Fruit fly (Drosophila melanogaster) whole organism, embryonic: ENCODE measurements around the gene retm.

Experiments
- Asciz ChIP-seq: fragments of 200-800 bp; sonication (Bioruptor generic); optimal IDR thresholded peaks from 2 replicates; lab custom pipeline; 2017; ENCODE audit warnings: missing biosample characterization, mild to moderate bottlenecking, missing genetic modification characterization, missing genetic modification reagents
- C15 ChIP-seq: fragments of 200-800 bp; sonication (Bioruptor generic); IDR thresholded peaks from 3 replicates; pipeline ENCODE4 v1.3.6; 2022; ENCODE audit warnings: missing biosample characterization, missing genetic modification characterization
- CG1024 ChIP-seq: fragments of 200-800 bp; sonication (Bioruptor generic); IDR thresholded peaks from 2 replicates; pipeline ENCODE4 v1.3.6; 2022; ENCODE audit warnings: missing biosample characterization, missing genetic modification characterization
- CG11093 ChIP-seq: fragments of 200-800 bp; sonication (Bioruptor generic); IDR thresholded peaks from 3 replicates; pipeline ENCODE4 v1.3.6; 2022; ENCODE audit warnings: missing biosample characterization, missing genetic modification characterization
- CG11504 ChIP-seq: fragments of 200-800 bp; sonication (Bioruptor generic); optimal IDR thresholded peaks from 3 replicates; lab custom pipeline; 2019; ENCODE audit warnings: missing biosample characterization, mild to moderate bottlenecking, missing genetic modification characterization, moderate library complexity
- CG11696 ChIP-seq: fragments of 200-800 bp; sonication (Bioruptor generic); IDR thresholded peaks from 2 replicates; pipeline ENCODE4 v1.3.6; 2022; ENCODE audit warnings: missing biosample characterization, missing genetic modification characterization
- CG12071 ChIP-seq: fragments of 200-800 bp; sonication (Bioruptor generic); optimal IDR thresholded peaks from 3 replicates; lab custom pipeline; 2018; ENCODE audit warnings: missing biosample characterization, mild to moderate bottlenecking, missing genetic modification characterization
- CG17186 ChIP-seq: fragments of 200-800 bp; sonication (Bioruptor generic); optimal IDR thresholded peaks from 3 replicates; lab custom pipeline; 2017; ENCODE audit warnings: missing biosample characterization, missing genetic modification reagents, missing genetic modification characterization
- CG17912 ChIP-seq: fragments of 200-800 bp; sonication (Bioruptor generic); optimal IDR thresholded peaks from 2 replicates; lab custom pipeline; 2018; ENCODE audit warnings: missing biosample characterization, mild to moderate bottlenecking, missing genetic modification characterization
- CG18262 ChIP-seq: fragments of 200-800 bp; optimal IDR thresholded peaks from 3 replicates; lab custom pipeline; 2019; ENCODE audit warnings: missing biosample characterization, mild to moderate bottlenecking, missing genetic modification characterization, moderate library complexity
- CG2712 ChIP-seq: fragments of 200-800 bp; optimal IDR thresholded peaks from 3 replicates; lab custom pipeline; 2019; ENCODE audit warnings: missing biosample characterization, mild to moderate bottlenecking, missing genetic modification characterization, moderate library complexity
- CG32767 ChIP-seq: fragments of 200-800 bp; sonication (Bioruptor generic); IDR thresholded peaks from 2 replicates; pipeline ENCODE4 v1.3.6; 2022; ENCODE audit warnings: missing biosample characterization, missing genetic modification characterization
- CG3838 ChIP-seq: fragments of 200-800 bp; sonication (Bioruptor generic); optimal IDR thresholded peaks from 3 replicates; lab custom pipeline; 2016; ENCODE audit warnings: missing biosample characterization, missing genetic modification characterization
- CG4328 ChIP-seq: fragments of 200-800 bp; sonication (Bioruptor generic); optimal IDR thresholded peaks from 3 replicates; lab custom pipeline; 2017; ENCODE audit warnings: missing biosample characterization, missing genetic modification reagents, missing genetic modification characterization
- CG4617 ChIP-seq: fragments of 200-800 bp; sonication (Bioruptor generic); optimal IDR thresholded peaks from 3 replicates; lab custom pipeline; 2016; ENCODE audit warnings: missing biosample characterization, missing genetic modification characterization, borderline replicate concordance
- CG5953 ChIP-seq: fragments of 200-800 bp; sonication (Bioruptor generic); IDR thresholded peaks from 2 replicates; pipeline ENCODE4 v1.3.6; 2022; ENCODE audit warnings: missing biosample characterization, missing genetic modification characterization
- CG6765 ChIP-seq: fragments of 200-800 bp; sonication (Bioruptor generic); optimal IDR thresholded peaks from 3 replicates; lab custom pipeline; 2017; ENCODE audit warnings: missing biosample characterization, mild to moderate bottlenecking, missing genetic modification characterization
- CG7786 ChIP-seq: fragments of 200-800 bp; sonication (Bioruptor generic); optimal IDR thresholded peaks from 2 replicates; lab custom pipeline; 2016; ENCODE audit warnings: missing biosample characterization, missing genetic modification characterization
- CG8388 ChIP-seq: fragments of 200-800 bp; sonication (Bioruptor generic); optimal IDR thresholded peaks from 2 replicates; lab custom pipeline; 2019; ENCODE audit warnings: missing biosample characterization, mild to moderate bottlenecking, missing genetic modification characterization, moderate library complexity
- CG9215 ChIP-seq: fragments of 200-800 bp; sonication (Bioruptor generic); IDR thresholded peaks from 2 replicates; pipeline ENCODE4 v1.3.6; 2022; ENCODE audit warnings: missing biosample characterization, missing genetic modification characterization
- CG9437 ChIP-seq: fragments of 200-800 bp; sonication (Bioruptor generic); optimal IDR thresholded peaks from 2 replicates; lab custom pipeline; 2018; ENCODE audit warnings: missing biosample characterization, mild to moderate bottlenecking, missing genetic modification characterization
- CG9727 ChIP-seq: fragments of 200-800 bp; sonication (Bioruptor generic); optimal IDR thresholded peaks from 3 replicates; lab custom pipeline; 2017; ENCODE audit warnings: missing biosample characterization, mild to moderate bottlenecking, missing genetic modification characterization
- CHES-1-like ChIP-seq: fragments of 200-800 bp; sonication (Bioruptor generic); optimal IDR thresholded peaks from 2 replicates; lab custom pipeline; 2016; ENCODE audit warnings: missing biosample characterization, missing genetic modification characterization
- CrebB ChIP-seq: fragments of 200-800 bp; sonication (Bioruptor generic); optimal IDR thresholded peaks from 3 replicates; lab custom pipeline; 2018; ENCODE audit warnings: missing biosample characterization, mild to moderate bottlenecking, missing genetic modification characterization
- Dll ChIP-seq: fragments of 200-800 bp; sonication (Bioruptor generic); IDR thresholded peaks from 4 replicates; pipeline ENCODE4 v1.3.6; 2022; ENCODE audit warnings: missing biosample characterization, missing genetic modification characterization; ENCODE audit not compliant: partially characterized antibody
- Doc3 ChIP-seq: fragments of 200-800 bp; sonication (Bioruptor generic); IDR thresholded peaks from 3 replicates; pipeline ENCODE4 v1.3.6; 2022; ENCODE audit warnings: missing biosample characterization, missing genetic modification characterization; ENCODE audit not compliant: partially characterized antibody
- Elba2 ChIP-seq: fragments of 200-800 bp; sonication (Bioruptor generic); optimal IDR thresholded peaks from 3 replicates; lab custom pipeline; 2016; ENCODE audit warnings: missing biosample characterization, missing genetic modification characterization
- HLH4C ChIP-seq: fragments of 200-800 bp; sonication (Bioruptor generic); IDR thresholded peaks from 3 replicates; pipeline ENCODE4 v1.3.6; 2022; ENCODE audit warnings: missing biosample characterization, missing genetic modification characterization; ENCODE audit not compliant: partially characterized antibody
- MBD-R2 ChIP-seq: fragments of 200-800 bp; sonication (Bioruptor generic); IDR thresholded peaks from 2 replicates; pipeline ENCODE4 v1.3.6; 2022; ENCODE audit warnings: missing biosample characterization, missing genetic modification characterization
- Poxn ChIP-seq: fragments of 200-800 bp; sonication (Bioruptor generic); IDR thresholded peaks from 2 replicates; pipeline ENCODE4 v1.3.6; 2022; ENCODE audit warnings: missing biosample characterization, missing genetic modification characterization
- Ravus ChIP-seq: fragments of 200-800 bp; sonication (Bioruptor generic); IDR thresholded peaks from 2 replicates; pipeline ENCODE4 v1.3.6; 2022; ENCODE audit warnings: missing biosample characterization, missing genetic modification characterization
- Side ChIP-seq: fragments of 200-800 bp; sonication (Bioruptor generic); optimal IDR thresholded peaks from 2 replicates; lab custom pipeline; 2016; ENCODE audit warnings: missing biosample characterization, missing genetic modification characterization
- ac ChIP-seq: fragments of 200-800 bp; sonication (Bioruptor generic); optimal IDR thresholded peaks from 3 replicates; lab custom pipeline; 2017; ENCODE audit warnings: missing biosample characterization, mild to moderate bottlenecking, missing genetic modification characterization
- br ChIP-seq: fragments of >200 bp; optimal IDR thresholded peaks from 2 replicates; lab custom pipeline; 2017
- caup ChIP-seq: fragments of 200-800 bp; sonication (Bioruptor generic); optimal IDR thresholded peaks from 3 replicates; lab custom pipeline; 2017; ENCODE audit warnings: missing biosample characterization, mild to moderate bottlenecking, missing genetic modification characterization, moderate library complexity; ENCODE audit not compliant: severe bottlenecking
- crc ChIP-seq: fragments of 200-800 bp; sonication (Bioruptor generic); optimal IDR thresholded peaks from 2 replicates; lab custom pipeline; 2016; ENCODE audit warnings: missing biosample characterization, missing genetic modification characterization
- disco-r ChIP-seq: fragments of 200-800 bp; sonication (Bioruptor generic); optimal IDR thresholded peaks from 2 replicates; lab custom pipeline; 2016; ENCODE audit warnings: missing biosample characterization, missing genetic modification characterization
- emc ChIP-seq: fragments of 200-800 bp; sonication (Bioruptor generic); optimal IDR thresholded peaks from 2 replicates; lab custom pipeline; 2016; ENCODE audit warnings: missing biosample characterization, missing genetic modification characterization
- fd3F ChIP-seq: fragments of 200-800 bp; sonication (Bioruptor generic); optimal IDR thresholded peaks from 2 replicates; lab custom pipeline; 2018; ENCODE audit warnings: missing biosample characterization, mild to moderate bottlenecking, missing genetic modification characterization, moderate library complexity
- gsb ChIP-seq: fragments of 200-800 bp; sonication (Bioruptor generic); IDR thresholded peaks from 2 replicates; pipeline ENCODE4 v1.3.6; 2022; ENCODE audit warnings: missing biosample characterization, missing genetic modification characterization
- hb ChIP-seq: fragments of 200-800 bp; sonication (Bioruptor generic); IDR thresholded peaks from 3 replicates; pipeline ENCODE4 v1.3.6; 2022; ENCODE audit warnings: missing biosample characterization, missing genetic modification characterization; ENCODE audit not compliant: partially characterized antibody
- ind ChIP-seq: fragments of 200-800 bp; sonication (Bioruptor generic); optimal IDR thresholded peaks from 3 replicates; lab custom pipeline; 2016; ENCODE audit warnings: missing biosample characterization, missing genetic modification characterization
- lab ChIP-seq: fragments of 200-800 bp; sonication (Bioruptor generic); optimal IDR thresholded peaks from 3 replicates; lab custom pipeline; 2017; ENCODE audit warnings: missing biosample characterization, missing genetic modification characterization, mild to moderate bottlenecking, moderate library complexity, missing genetic modification reagents
- lmd ChIP-seq: fragments of 200-800 bp; sonication (Bioruptor generic); IDR thresholded peaks from 2 replicates; pipeline ENCODE4 v1.3.6; 2022; ENCODE audit warnings: missing biosample characterization, missing genetic modification characterization
- mam ChIP-seq: fragments of 200-800 bp; sonication (Bioruptor generic); optimal IDR thresholded peaks from 3 replicates; lab custom pipeline; 2016; ENCODE audit warnings: missing biosample characterization, missing genetic modification characterization
- pb ChIP-seq: fragments of 200-800 bp; sonication (Bioruptor generic); optimal IDR thresholded peaks from 3 replicates; lab custom pipeline; 2016; ENCODE audit warnings: missing biosample characterization, missing genetic modification characterization
- phol ChIP-seq: fragments of 200-800 bp; sonication (Bioruptor generic); optimal IDR thresholded peaks from 3 replicates; lab custom pipeline; 2018; ENCODE audit warnings: missing biosample characterization, mild to moderate bottlenecking, missing genetic modification characterization, moderate library complexity
- psq ChIP-seq: fragments of 200-800 bp; sonication (Bioruptor generic); optimal IDR thresholded peaks from 2 replicates; lab custom pipeline; 2017; ENCODE audit warnings: missing biosample characterization, missing genetic modification characterization
- usp ChIP-seq: fragments of >200 bp; optimal IDR thresholded peaks from 2 replicates; lab custom pipeline; 2017; ENCODE audit warnings: missing biosample characterization, missing genetic modification characterization

retm gene

DNA sequence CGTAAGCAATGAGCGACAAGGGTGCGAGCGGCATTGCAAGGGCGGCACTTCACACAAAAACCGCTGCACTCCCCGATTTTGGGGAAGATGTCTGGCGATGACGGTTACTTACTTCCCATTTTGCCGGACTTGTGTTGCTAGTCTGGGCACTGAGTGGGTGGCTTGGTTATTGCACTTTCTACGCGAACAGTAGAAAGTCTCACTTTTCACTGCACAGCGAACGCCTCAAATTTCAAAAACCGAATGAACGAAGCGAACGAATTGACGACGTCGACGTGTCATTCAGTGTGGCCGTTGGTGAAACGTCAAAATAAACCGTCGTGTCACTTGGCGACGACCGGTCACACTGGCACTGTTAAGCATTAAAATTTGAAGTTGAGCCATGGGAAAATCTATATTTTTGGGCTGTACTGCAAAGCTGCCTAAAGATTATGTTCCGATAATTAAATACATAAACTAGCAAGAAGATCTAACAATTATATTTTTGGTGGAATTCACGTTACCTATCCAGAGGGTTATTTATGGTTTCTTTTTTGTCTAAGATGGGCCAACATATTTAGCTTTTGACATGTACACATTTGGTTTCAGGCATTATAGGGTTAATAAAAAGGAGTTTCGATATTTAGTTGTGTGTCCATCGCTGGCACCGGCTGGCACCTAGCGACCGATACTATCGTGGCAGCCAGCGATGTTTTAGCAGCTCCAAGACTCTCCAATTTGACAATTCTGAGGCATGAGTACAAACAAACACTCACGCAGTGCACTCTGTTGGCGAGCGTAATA is 24.7 kb upstream of the retm start, which contains the start of the genes Sec61alpha and Daxx (continued):
- peak; percentile 88 for TF ChIP-seq CHES-1-like (GFP tag; lab: Kevin White, UChicago)
- peak; percentile 64 for TF ChIP-seq CG32767 (GFP tag; lab: Robert Waterston, UW)
- TF ChIP-seq crc (GFP tag; lab: Kevin White, UChicago): peak; percentile 83
- TF ChIP-seq CG9727 (GFP tag; lab: Kevin White, UChicago): peak; percentile 78
- TF ChIP-seq fd3F (GFP tag; lab: Kevin White, UChicago): peak; percentile 81
- TF ChIP-seq pb (GFP tag; lab: Kevin White, UChicago): peak; percentile 68
- peak; percentile 87 for TF ChIP-seq phol (tag; lab: Kevin White, UChicago)
- peak; percentile 67 for TF ChIP-seq CG6765 (GFP tag; lab: Kevin White, UChicago)
- peak; percentile 88 for TF ChIP-seq CG9215 (GFP tag; lab: Robert Waterston, UW)
- TF ChIP-seq lmd (GFP tag; lab: Robert Waterston, UW): peak; percentile 87
- peak; percentile 65 for TF ChIP-seq caup (GFP tag; lab: Kevin White, UChicago)
- TF ChIP-seq hb: peak; percentile 100
- TF ChIP-seq CG5953 (GFP tag; lab: Robert Waterston, UW): peak; percentile 66
- TF ChIP-seq Poxn (GFP tag; lab: Robert Waterston, UW): peak; percentile 75; the same call in 1 of the 2 replicates
- TF ChIP-seq CG17912 (GFP tag; lab: Kevin White, UChicago): no peak
- TF ChIP-seq CG17186 (GFP tag; lab: Kevin White, UChicago): peak; percentile 79
- TF ChIP-seq CG9437 (GFP tag; lab: Kevin White, UChicago): peak; percentile 22
- peak; percentile 67 for TF ChIP-seq CG3838 (GFP tag; lab: Kevin White, UChicago)
- peak; percentile 90 for TF ChIP-seq CG7786 (GFP tag; lab: Kevin White, UChicago)
- TF ChIP-seq lab (GFP tag; lab: Kevin White, UChicago): peak; percentile 87
- peak; percentile 82 for TF ChIP-seq CG11504 (tag; lab: Kevin White, UChicago)
- peak; percentile 99 for TF ChIP-seq HLH4C (GFP tag; lab: Robert Waterston, UW)
- no peak for TF ChIP-seq br (lab: Kevin White, UChicago)
- peak; percentile 78 for TF ChIP-seq disco-r (GFP tag; lab: Kevin White, UChicago)
- peak; percentile 83 for TF ChIP-seq MBD-R2 (GFP tag; lab: Robert Waterston, UW)
- peak; percentile 39 for TF ChIP-seq CG4617 (GFP tag; lab: Kevin White, UChicago)
- TF ChIP-seq CG11093 (GFP tag; lab: Robert Waterston, UW): peak; percentile 60; the same call in 1 of the 3 replicates
- TF ChIP-seq CG4328 (GFP tag; lab: Kevin White, UChicago): peak; percentile 65
- peak; percentile 21 for TF ChIP-seq CG12071 (GFP tag; lab: Kevin White, UChicago)
- peak; percentile 63 for TF ChIP-seq CrebB (tag; lab: Kevin White, UChicago)
- TF ChIP-seq ac (GFP tag; lab: Kevin White, UChicago): peak; percentile 5
- peak; percentile 83 for TF ChIP-seq Side (GFP tag; lab: Kevin White, UChicago)
- TF ChIP-seq CG2712 (tag; lab: Kevin White, UChicago): peak; percentile 85
- peak; percentile 53 for TF ChIP-seq Asciz (GFP tag; lab: Kevin White, UChicago)
- peak; percentile 88 for TF ChIP-seq ind (GFP tag; lab: Kevin White, UChicago)
- peak; percentile 43 for TF ChIP-seq Elba2 (GFP tag; lab: Kevin White, UChicago)
- TF ChIP-seq mam (GFP tag; lab: Kevin White, UChicago): peak; percentile 95
- peak; percentile 45 for TF ChIP-seq Ravus (GFP tag; lab: Robert Waterston, UW)
- TF ChIP-seq CG1024 (GFP tag; lab: Robert Waterston, UW): peak; percentile 68
- peak; percentile 54 for TF ChIP-seq gsb
- peak; percentile 56; the same call in 1 of the 3 replicates for TF ChIP-seq C15 (GFP tag; lab: Robert Waterston, UW)
- peak; percentile 64 for TF ChIP-seq CG8388 (GFP tag; lab: Kevin White, UChicago)
- TF ChIP-seq Dll (GFP tag; lab: Robert Waterston, UW): peak; percentile 97
- TF ChIP-seq CG11696 (GFP tag; lab: Robert Waterston, UW): no peak
- peak; percentile 75 for TF ChIP-seq emc (GFP tag; lab: Kevin White, UChicago)
- TF ChIP-seq Doc3 (GFP tag; lab: Robert Waterston, UW): peak; percentile 97
- TF ChIP-seq CG18262: peak; percentile 73
- no peak for TF ChIP-seq usp
- TF ChIP-seq psq: peak; percentile 47
